Worm (Caenorhabditis elegans) whole organism, early embryonic: ENCODE results near the gene eif-2D.
A peak's percentile ranks its signal among the peaks of the same experiment; 100 is the strongest.

ENCODE experiments used
- B0310.2 ChIP-seq: sonication (generic microtip); optimal IDR thresholded peaks from 2 replicates; lab custom pipeline; 2016; ENCODE audit warnings: mild to moderate bottlenecking, missing genetic modification characterization, missing compliant biosample characterization
- F13C5.2 ChIP-seq: sonication (generic microtip); optimal IDR thresholded peaks from 2 replicates; lab custom pipeline; 2017; ENCODE audit warnings: mild to moderate bottlenecking, missing genetic modification characterization, inconsistent platforms, missing compliant biosample characterization
- aly-1 ChIP-seq: sonication (generic microtip); optimal IDR thresholded peaks from 2 replicates; lab custom pipeline; 2016; ENCODE audit warnings: missing genetic modification characterization, missing compliant biosample characterization
- ama-1 ChIP-seq: fragments of 150-350 bp; optimal IDR thresholded peaks from 2 replicates; lab custom pipeline; 2014
- ceh-13 ChIP-seq: fragments of 200-800 bp; sonication (Bioruptor generic); optimal IDR thresholded peaks from 2 replicates; lab custom pipeline; 2018; ENCODE audit warnings: mild to moderate bottlenecking, missing genetic modification characterization, missing compliant biosample characterization
- ceh-36 ChIP-seq: sonication (generic microtip); optimal IDR thresholded peaks from 2 replicates; lab custom pipeline; 2016; ENCODE audit warnings: missing genetic modification characterization, inconsistent platforms, missing compliant biosample characterization
- ets-7 ChIP-seq: sonication (generic microtip); optimal IDR thresholded peaks from 2 replicates; lab custom pipeline; 2016; ENCODE audit warnings: missing genotype, missing genetic modification characterization, missing compliant biosample characterization
- flt-1 ChIP-seq: fragments of 200-800 bp; sonication (Bioruptor generic); IDR thresholded peaks from 2 replicates; pipeline ENCODE4 v1.3.6; 2022; ENCODE audit warnings: missing genetic modification characterization, missing compliant biosample characterization
- hmbx-1 ChIP-seq: sonication (generic microtip); optimal IDR thresholded peaks from 2 replicates; lab custom pipeline; 2016; ENCODE audit warnings: mild to moderate bottlenecking, missing genetic modification characterization, missing compliant biosample characterization
- hmg-4 ChIP-seq: fragments of 200-800 bp; sonication (Bioruptor generic); optimal IDR thresholded peaks from 2 replicates; lab custom pipeline; 2018; ENCODE audit warnings: mild to moderate bottlenecking, missing genetic modification characterization, missing compliant biosample characterization
- hnd-1 ChIP-seq: sonication (generic microtip); optimal IDR thresholded peaks from 2 replicates; lab custom pipeline; 2016; ENCODE audit warnings: missing genetic modification characterization, missing compliant biosample characterization
- pes-1 ChIP-seq: fragments of 200-800 bp; sonication (Bioruptor generic); IDR thresholded peaks from 2 replicates; pipeline ENCODE4 v1.3.6; 2022; ENCODE audit warnings: missing genetic modification reagents, missing genetic modification characterization, missing compliant biosample characterization
- scrt-1 ChIP-seq: fragments of 200-800 bp; sonication (Bioruptor generic); IDR thresholded peaks from 2 replicates; pipeline ENCODE4 v1.3.6; 2022; ENCODE audit warnings: missing genetic modification characterization, missing compliant biosample characterization
- sea-1 ChIP-seq: fragments of 200-800 bp; sonication (Bioruptor generic); conservative IDR thresholded peaks from 2 replicates; pipeline ENCODE4 v1.3.6; 2022; ENCODE audit warnings: missing genetic modification characterization, missing compliant biosample characterization
- tbx-11 ChIP-seq: fragments of 200-800 bp; sonication (Bioruptor generic); IDR thresholded peaks from 2 replicates; pipeline ENCODE4 v1.3.6; 2022; ENCODE audit warnings: missing genetic modification characterization, missing compliant biosample characterization
- tbx-37 ChIP-seq: fragments of 200-800 bp; sonication (Bioruptor generic); conservative IDR thresholded peaks from 2 replicates; pipeline ENCODE4 v1.3.6; 2022; ENCODE audit warnings: missing genetic modification reagents, missing genetic modification characterization, missing compliant biosample characterization
- tra-4 ChIP-seq: sonication (generic microtip); optimal IDR thresholded peaks from 2 replicates; lab custom pipeline; 2017; ENCODE audit warnings: missing genetic modification characterization, missing compliant biosample characterization

The eif-2D gene

DNA sequence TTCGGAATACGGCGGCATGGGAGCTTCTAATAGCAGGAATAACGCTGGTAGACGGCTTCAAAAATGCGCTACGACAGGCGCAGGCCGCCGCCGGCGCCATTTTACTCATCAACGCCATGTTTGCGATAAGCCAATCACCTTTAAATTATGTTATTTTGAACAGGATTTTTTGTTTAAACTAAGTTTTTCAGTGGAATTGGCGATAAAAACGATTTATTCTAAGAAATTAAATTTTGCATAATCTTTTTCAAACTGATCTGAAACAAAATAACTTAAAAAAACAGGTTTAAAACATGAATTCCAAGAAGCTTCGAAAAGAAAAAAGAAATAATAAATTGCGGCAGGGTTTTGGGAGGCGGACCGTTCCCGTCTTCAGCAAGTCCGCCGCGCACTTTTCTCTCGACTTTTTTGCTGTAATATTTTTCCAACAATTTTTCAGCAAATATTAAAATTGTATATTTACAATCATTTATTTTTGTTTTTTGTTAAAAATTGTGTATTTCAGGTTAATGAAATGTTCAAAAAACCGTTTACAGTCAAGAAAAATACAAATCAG lies at the start of gene eif-2D, which contains the start of gene ndub-5:
TSS of gene eif-2D (plus strand) at position 506 of the 556 bp plus-strand sequence.
TSS of gene ndub-5 (minus strand) at position 138 of the 556 bp plus-strand sequence.
- no peak for TF ChIP-seq ceh-36 (tag; lab: Kevin White, UChicago)
- TF ChIP-seq F13C5.2 (tag; lab: Kevin White, UChicago): peak; percentile 46
- no peak for TF ChIP-seq tbx-11 (GFP tag; lab: Robert Waterston, UW)
- TF ChIP-seq hmg-4 (GFP tag; lab: Kevin White, UChicago): no peak
- TF ChIP-seq tbx-37 (GFP tag; lab: Robert Waterston, UW): no peak
- TF ChIP-seq flt-1 (GFP tag; lab: Robert Waterston, UW): 0 out of 2 replicates have a peak, but pooled peaks have one; percentile 23
- TF ChIP-seq aly-1 (tag; lab: Kevin White, UChicago): no peak
- TF ChIP-seq scrt-1: no peak
- TF ChIP-seq ets-7: no peak
- TF ChIP-seq ceh-13 (GFP tag; lab: Kevin White, UChicago): no peak

DNA sequence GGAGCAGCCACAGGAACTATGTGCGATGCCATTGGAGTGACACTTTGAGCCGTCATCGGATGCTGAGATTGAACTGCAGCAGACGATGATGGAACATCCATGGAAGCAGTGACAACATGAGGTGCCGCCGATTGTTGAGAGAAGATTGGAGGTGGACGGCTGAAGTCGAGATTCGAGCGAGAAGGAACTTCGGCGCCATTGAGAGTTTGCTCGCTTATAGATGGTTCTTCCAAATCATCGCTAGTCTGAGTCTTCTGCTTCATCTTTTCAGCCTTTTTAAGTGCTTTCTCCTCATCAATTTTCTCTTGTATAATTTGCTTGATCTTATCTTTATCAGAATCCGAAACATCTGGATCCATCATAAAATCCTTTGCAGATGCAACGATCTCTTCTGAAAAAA lies 49.4 kb upstream of the eif-2D start:
- TF ChIP-seq sea-1 (GFP tag; lab: Robert Waterston, UW) (no peak), ets-7 (no peak), pes-1 (GFP tag; lab: Robert Waterston, UW) (no peak), flt-1 (GFP tag; lab: Robert Waterston, UW) (no peak), tra-4 (tag; lab: Kevin White, UChicago) (no peak), ama-1 (no peak), ceh-13 (GFP tag; lab: Kevin White, UChicago) (no peak), tbx-37 (GFP tag; lab: Robert Waterston, UW) (no peak), aly-1 (tag; lab: Kevin White, UChicago) (no peak), scrt-1 (no peak), tbx-11 (GFP tag; lab: Robert Waterston, UW) (no peak), F13C5.2 (tag; lab: Kevin White, UChicago) (no peak), hmg-4 (GFP tag; lab: Kevin White, UChicago) (no peak), ceh-36 (tag; lab: Kevin White, UChicago) (no peak), B0310.2 (no peak), hmbx-1 (tag; lab: Kevin White, UChicago) (no peak)

DNA sequence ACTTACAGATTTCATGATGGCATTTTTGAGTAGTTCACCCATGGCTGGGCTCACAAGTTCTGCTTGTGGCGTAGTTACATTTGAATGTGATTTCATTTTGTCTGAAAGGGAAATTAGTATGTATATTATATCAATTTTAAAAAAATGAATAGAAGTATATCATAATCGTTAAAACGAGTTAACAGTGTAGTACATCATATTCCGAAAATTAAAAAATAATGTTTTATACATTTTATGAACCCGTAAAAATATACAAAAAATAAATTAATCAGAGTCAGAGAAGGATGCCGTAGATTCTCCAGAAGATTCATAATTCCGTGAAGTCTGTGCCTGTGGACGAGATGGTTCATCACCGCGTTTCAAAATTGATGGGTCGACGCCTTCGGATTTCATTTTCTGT lies 44.6 kb upstream of the eif-2D start, which contains the start of gene F59E12.9:
TSS of gene F59E12.9 (minus strand) at position 101 of the 400 bp plus-strand sequence.
- TF ChIP-seq tbx-11 (GFP tag; lab: Robert Waterston, UW): no peak
- no peak for TF ChIP-seq ets-7
- TF ChIP-seq hnd-1: no peak

DNA sequence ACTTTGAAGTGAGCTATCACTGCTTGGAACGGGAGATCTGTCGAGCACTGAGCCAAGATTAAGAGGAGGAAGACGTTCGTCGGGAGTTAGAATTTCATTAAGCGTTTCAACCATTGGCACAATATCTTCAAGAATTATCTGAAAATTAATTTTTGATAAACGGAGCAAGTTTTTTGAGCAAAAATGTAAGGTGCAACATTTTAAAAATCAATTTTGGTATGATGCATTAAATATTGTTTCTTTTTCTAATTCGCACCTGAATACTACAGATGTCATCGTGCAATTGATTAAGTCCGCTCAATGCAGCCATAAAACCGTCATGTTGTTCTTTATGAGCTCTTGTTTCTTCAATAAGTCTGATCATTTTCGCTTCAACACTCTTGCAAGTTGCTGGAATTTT lies 43.2 kb upstream of the eif-2D start, which contains the start of gene ddl-1:
TSS of gene ddl-1 (minus strand) at position 101 of the 400 bp plus-strand sequence.
- TF ChIP-seq hmbx-1 (tag; lab: Kevin White, UChicago) (no peak), ceh-13 (GFP tag; lab: Kevin White, UChicago) (no peak)

DNA sequence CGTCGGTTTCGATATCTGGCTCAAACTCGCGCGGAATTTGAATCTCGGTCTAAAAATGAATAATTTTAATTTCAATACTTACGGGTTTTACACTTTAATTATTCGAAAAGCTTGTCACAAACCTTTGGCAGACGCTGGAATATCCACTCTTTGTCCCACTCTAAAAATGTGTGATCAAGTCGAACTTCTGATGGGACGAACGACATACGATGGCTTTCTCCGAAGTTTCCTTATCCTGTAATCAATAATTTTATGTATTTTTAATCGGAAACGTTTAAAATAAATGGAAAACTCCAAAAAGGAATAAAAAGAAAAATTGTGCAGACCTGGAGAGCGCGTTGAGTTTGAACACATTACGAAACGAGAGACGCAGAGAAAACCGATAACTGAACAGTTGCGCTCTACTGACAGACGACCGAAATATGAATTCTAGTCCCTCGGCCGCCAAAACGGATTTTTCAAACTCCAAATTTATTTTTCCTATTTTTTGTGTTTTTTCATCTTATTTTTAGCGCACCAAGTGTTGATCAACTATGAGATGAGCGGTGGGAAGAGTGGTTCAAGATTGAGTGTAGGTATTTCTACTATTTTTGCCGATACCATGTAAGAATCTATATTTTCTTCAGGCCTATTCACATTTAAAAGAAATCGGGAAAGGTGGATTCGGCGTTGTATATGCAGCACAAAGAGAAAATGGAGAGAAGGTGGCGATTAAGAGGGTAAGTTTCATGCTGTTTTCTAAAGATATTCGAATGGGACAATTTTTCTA lies 42.1 kb upstream of the eif-2D start, which contains the start of the genes sam-4, F59E12.17 and zyg-1:
TSS of gene sam-4 (minus strand) at position 51 of the 769 bp plus-strand sequence.
TSS of gene F59E12.17 (minus strand) at position 235 of the 769 bp plus-strand sequence.
TSS of gene zyg-1 (plus strand) at position 513 of the 769 bp plus-strand sequence.
- no peak for TF ChIP-seq ets-7
- TF ChIP-seq B0310.2: no peak
- no peak for TF ChIP-seq sea-1 (GFP tag; lab: Robert Waterston, UW)
- no peak for TF ChIP-seq ceh-36 (tag; lab: Kevin White, UChicago)
- TF ChIP-seq pes-1 (GFP tag; lab: Robert Waterston, UW): peak; percentile 59; the same call in 1 of the 2 replicates
- peak; percentile 16 for TF ChIP-seq F13C5.2 (tag; lab: Kevin White, UChicago)
- no peak for TF ChIP-seq tra-4 (tag; lab: Kevin White, UChicago)
- TF ChIP-seq tbx-37 (GFP tag; lab: Robert Waterston, UW): peak; percentile 59

DNA sequence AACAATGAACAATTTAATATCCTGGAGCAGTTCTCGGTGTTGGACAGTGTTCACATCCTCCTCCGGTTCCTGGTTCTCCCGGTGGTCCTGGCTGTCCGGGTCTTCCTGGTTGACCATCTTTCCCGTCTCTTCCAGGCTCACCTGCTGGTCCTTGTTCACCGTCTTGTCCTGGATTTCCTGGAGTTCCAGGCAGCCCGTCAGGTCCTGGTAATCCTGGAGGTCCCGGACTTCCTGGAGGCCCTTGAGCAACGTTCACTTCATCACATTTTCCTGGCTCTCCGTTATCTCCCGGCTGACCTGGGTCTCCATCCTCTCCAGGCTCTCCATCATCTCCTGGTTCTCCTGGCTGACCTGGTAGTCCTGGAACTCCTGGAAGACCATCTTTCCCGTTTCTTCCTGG lies 40.1 kb upstream of the eif-2D start:
- TF ChIP-seq aly-1 (tag; lab: Kevin White, UChicago) (peak; percentile 16), tbx-11 (GFP tag; lab: Robert Waterston, UW) (no peak)

DNA sequence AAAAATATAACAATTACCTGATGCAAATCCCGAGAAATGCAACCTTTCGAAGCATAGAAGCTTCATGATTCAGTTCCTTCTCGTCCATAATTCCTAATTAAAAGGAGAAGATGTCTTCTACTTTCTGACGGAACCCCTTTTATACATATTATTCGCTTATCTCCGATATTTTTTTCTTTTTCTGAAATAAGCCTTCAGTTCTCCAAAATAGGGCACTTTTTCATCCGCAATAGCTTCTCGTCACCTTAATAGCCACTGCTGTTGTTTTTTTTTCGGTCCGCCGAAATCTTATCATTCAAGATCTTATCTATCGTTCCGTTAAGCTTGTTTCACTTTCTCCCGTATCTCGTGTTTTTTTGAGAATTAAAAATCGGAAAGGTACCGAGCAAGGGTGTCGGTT lies 39.2 kb upstream of the eif-2D start, which contains the start of gene bli-2:
TSS of gene bli-2 (minus strand) at position 101 of the 400 bp plus-strand sequence.
- no peak for TF ChIP-seq hmbx-1 (tag; lab: Kevin White, UChicago)
- no peak for TF ChIP-seq aly-1 (tag; lab: Kevin White, UChicago)
- no peak for TF ChIP-seq scrt-1
- TF ChIP-seq ceh-13 (GFP tag; lab: Kevin White, UChicago): no peak
- TF ChIP-seq ceh-36 (tag; lab: Kevin White, UChicago): no peak
- TF ChIP-seq F13C5.2 (tag; lab: Kevin White, UChicago): no peak
- no peak for TF ChIP-seq tbx-37 (GFP tag; lab: Robert Waterston, UW)
- no peak for TF ChIP-seq pes-1 (GFP tag; lab: Robert Waterston, UW)
- no peak for TF ChIP-seq hmg-4 (GFP tag; lab: Kevin White, UChicago)
- no peak for TF ChIP-seq ets-7

DNA sequence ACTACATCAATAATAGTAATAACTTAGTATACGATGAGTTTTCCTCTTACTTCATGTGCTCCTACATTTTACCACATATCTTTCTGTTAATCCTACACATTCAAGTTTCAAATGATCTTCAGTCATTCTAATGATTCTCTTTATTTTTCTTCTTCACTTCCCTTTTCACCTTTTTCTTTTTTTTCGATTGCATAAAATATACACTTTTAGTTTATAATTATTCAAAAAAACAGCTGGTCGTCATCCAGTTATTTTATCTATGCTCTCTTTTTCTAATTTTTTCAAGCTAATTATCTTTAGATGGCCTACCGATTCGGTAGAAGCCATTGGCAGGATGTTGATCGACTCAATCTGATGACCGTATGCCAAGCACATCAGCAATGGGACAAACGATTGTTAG lies 37.3 kb upstream of the eif-2D start, which contains the start of gene F59E12.1:
TSS of gene F59E12.1 (plus strand) at position 301 of the 400 bp plus-strand sequence.
- TF ChIP-seq aly-1 (tag; lab: Kevin White, UChicago) (no peak), F13C5.2 (tag; lab: Kevin White, UChicago) (no peak), pes-1 (GFP tag; lab: Robert Waterston, UW) (no peak)
